Worm (Caenorhabditis elegans) whole organism, L2 larva: Measurements from ENCODE around the gene angl-1.

Source experiments
- lin-13 ChIP-seq: fragments of 150-350 bp; optimal IDR thresholded peaks from 2 replicates; lab custom pipeline; 2014; ENCODE audit warnings: missing biosample characterization, missing genetic modification reagents, missing genetic modification characterization
- sma-9 ChIP-seq, 2 experiments: fragments of 150-350 bp in 1 of 2; sonication (generic microtip) in 1 of 2; optimal IDR thresholded peaks; 2 replicates each; lab custom pipeline; 2014 to 2016; ENCODE audit warnings: missing genetic modification characterization in 2 of 2, mild to moderate bottlenecking in 1 of 2, missing biosample characterization in 1 of 2, missing compliant biosample characterization in 1 of 2, missing genetic modification reagents in 1 of 2, moderate library complexity in 1 of 2

ce11 chrV:2650980-2651379 lies 1.9 kb upstream of the angl-1 start:
- no peak for TF ChIP-seq lin-13 (GFP tag; lab: Kevin White, UChicago)
- TF ChIP-seq sma-9 (GFP tag; optimal IDR thresholded peaks at IDR 0.05; lab: Kevin White, UChicago), result no peak
- TF ChIP-seq sma-9 (tag; optimal IDR thresholded peaks at IDR 0.05; lab: Kevin White, UChicago), result no peak
